Fruit fly (Drosophila melanogaster): ENCODE results near the gene CG6511.

DNA sequence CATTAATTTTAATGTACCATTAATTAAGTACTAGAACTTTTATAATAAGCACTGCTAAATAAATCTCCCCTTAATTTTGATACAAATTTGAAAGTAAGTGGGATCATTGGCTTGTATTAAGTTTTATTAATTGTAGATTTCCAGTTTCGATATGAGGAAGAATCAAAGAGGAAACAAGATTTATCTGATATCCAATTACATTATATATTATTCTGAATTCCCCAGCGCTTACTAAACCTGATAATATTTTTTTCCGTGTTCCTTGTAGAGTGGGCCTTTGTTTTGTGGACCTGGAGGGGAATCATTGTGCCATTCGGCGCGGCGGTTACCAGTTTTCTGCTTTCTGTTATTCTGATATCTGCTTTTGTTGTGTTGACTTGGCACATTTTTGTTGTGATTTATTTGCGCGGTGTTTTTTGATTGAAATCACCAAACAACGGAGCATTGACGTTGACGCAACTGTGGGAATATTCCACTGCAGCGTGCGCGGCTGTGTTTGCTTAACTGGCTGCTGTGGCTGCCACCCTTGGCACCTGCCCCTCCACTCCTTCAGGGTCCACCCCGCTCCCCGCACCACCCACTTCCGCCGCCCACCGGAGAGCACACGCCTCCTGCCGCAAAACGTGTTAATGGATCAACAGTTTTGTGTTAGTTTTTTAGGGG, 36.6 kb upstream of the CG6511 start:
- no peak for TF ChIP-seq fd59A (GFP tag; optimal IDR thresholded peaks at IDR 0.05)
- no peak for TF ChIP-seq Hr38 (GFP tag; optimal IDR thresholded peaks at IDR 0.05)
- peak; percentile 43 for TF ChIP-seq CG10631 (GFP tag; optimal IDR thresholded peaks at IDR 0.05)
- TF ChIP-seq topi (GFP tag; optimal IDR thresholded peaks at IDR 0.05), result peak; percentile 1
- TF ChIP-seq CG32006 (GFP tag; optimal IDR thresholded peaks at IDR 0.05), result peak; percentile 31
- TF ChIP-seq Ets21C (GFP tag; optimal IDR thresholded peaks at IDR 0.05), result peak; percentile 23
- TF ChIP-seq Sox102F (GFP tag; optimal IDR thresholded peaks at IDR 0.05), result peak; percentile 14
